Fruit fly (Drosophila melanogaster): ENCODE measurements around the gene knk.
A peak's percentile ranks its signal among the peaks of the same experiment; 100 is the strongest.

knk gene

dm6 chr3R:10134341-10134668, 8.8 kb upstream of the knk start (continued):
- no peak for TF ChIP-seq CG14965 (GFP tag; optimal IDR thresholded peaks at IDR 0.05; ENCODE audit: borderline replicate concordance)
- TF ChIP-seq sqz (GFP tag; optimal IDR thresholded peaks at IDR 0.05): no peak
- no peak for TF ChIP-seq ham (GFP tag; IDR thresholded peaks at IDR 0.05)
- no peak for TF ChIP-seq Spps (tag; optimal IDR thresholded peaks at IDR 0.05)
- no peak for TF ChIP-seq Optix (GFP tag; IDR thresholded peaks at IDR 0.05)
- TF ChIP-seq rib (GFP tag; IDR thresholded peaks at IDR 0.05): peak; percentile 76
- no peak for TF ChIP-seq wor (GFP tag; IDR thresholded peaks at IDR 0.05)
- TF ChIP-seq bcd (GFP tag; optimal IDR thresholded peaks at IDR 0.05): no peak
- peak; percentile 43 for TF ChIP-seq Fer3 (tag; optimal IDR thresholded peaks at IDR 0.05)
- TF ChIP-seq chinmo (GFP tag; IDR thresholded peaks at IDR 0.05; ENCODE audit: partially characterized antibody): 0 out of 4 replicates have a peak, but pooled peaks have one; percentile 58
- no peak for TF ChIP-seq jigr1 (GFP tag; IDR thresholded peaks at IDR 0.05)
- TF ChIP-seq ara (GFP tag; IDR thresholded peaks at IDR 0.05): no peak
- TF ChIP-seq dpn (GFP tag; optimal IDR thresholded peaks at IDR 0.05): peak; percentile 50 to 61
- no peak for TF ChIP-seq CG3726 (GFP tag; IDR thresholded peaks at IDR 0.05)
- no peak for TF ChIP-seq CG3838 (GFP tag; optimal IDR thresholded peaks at IDR 0.05)
- TF ChIP-seq Lim3 (GFP tag; IDR thresholded peaks at IDR 0.05): no peak
- TF ChIP-seq CG17361 (GFP tag; IDR thresholded peaks at IDR 0.05): no peak; the same call in 2 of the 3 replicates
- no peak for TF ChIP-seq dan (GFP tag; IDR thresholded peaks at IDR 0.05)
- TF ChIP-seq ap (GFP tag; IDR thresholded peaks at IDR 0.05): no peak
- TF ChIP-seq Lhr (GFP tag; optimal IDR thresholded peaks at IDR 0.05): peak; percentile 37
- TF ChIP-seq C15 (GFP tag; IDR thresholded peaks at IDR 0.05): no peak
- no peak for TF ChIP-seq CG6654 (GFP tag; optimal IDR thresholded peaks at IDR 0.05)
- peak; percentile 11 for TF ChIP-seq CG4424 (GFP tag; optimal IDR thresholded peaks at IDR 0.05)
- no peak for TF ChIP-seq sr (GFP tag; IDR thresholded peaks at IDR 0.05)
- peak; percentile 10 for TF ChIP-seq chn (GFP tag; optimal IDR thresholded peaks at IDR 0.05)
- TF ChIP-seq HmgD (GFP tag; optimal IDR thresholded peaks at IDR 0.05): no peak
- TF ChIP-seq crp (GFP tag; optimal IDR thresholded peaks at IDR 0.05): no peak
- TF ChIP-seq Kr (GFP tag; optimal IDR thresholded peaks at IDR 0.05): no peak
- no peak for TF ChIP-seq schlank (tag; optimal IDR thresholded peaks at IDR 0.05)
- peak in 1 of 2 experiments; percentile 13 for TF ChIP-seq bsh (GFP tag; optimal IDR thresholded peaks at IDR 0.05)
- peak; percentile 19 for TF ChIP-seq CG9797 (GFP tag; optimal IDR thresholded peaks at IDR 0.05)
- TF ChIP-seq CG9609 (GFP tag; optimal IDR thresholded peaks at IDR 0.05): no peak
- TF ChIP-seq TFAM (GFP tag; optimal IDR thresholded peaks at IDR 0.05): no peak
- peak; percentile 44 for TF ChIP-seq Dip3 (GFP tag; optimal IDR thresholded peaks at IDR 0.05)
- TF ChIP-seq E2f2 (GFP tag; IDR thresholded peaks at IDR 0.05): peak; percentile 95
- TF ChIP-seq gsb (GFP tag; IDR thresholded peaks at IDR 0.05): no peak
- no peak for TF ChIP-seq otp (GFP tag; IDR thresholded peaks at IDR 0.05)
- no peak for TF ChIP-seq CG11696 (GFP tag; IDR thresholded peaks at IDR 0.05)
- TF ChIP-seq phol (tag; optimal IDR thresholded peaks at IDR 0.05): peak; percentile 1
- peak; percentile 47 for TF ChIP-seq CG9932 (GFP tag; IDR thresholded peaks at IDR 0.05)
- TF ChIP-seq gcm2 (GFP tag; optimal IDR thresholded peaks at IDR 0.05): no peak
- TF ChIP-seq CG8281 (tag; optimal IDR thresholded peaks at IDR 0.05): no peak
- TF ChIP-seq stwl (tag; optimal IDR thresholded peaks at IDR 0.05): peak; percentile 81
- no peak for TF ChIP-seq cas (GFP tag; IDR thresholded peaks at IDR 0.05)
- TF ChIP-seq Tbp (GFP tag; optimal IDR thresholded peaks at IDR 0.05): no peak
- peak; percentile 71 for TF ChIP-seq CG15514 (GFP tag; optimal IDR thresholded peaks at IDR 0.05)
- TF ChIP-seq vnd (GFP tag; IDR thresholded peaks at IDR 0.05; ENCODE audit: partially characterized antibody): no peak
- TF ChIP-seq chif (GFP tag; optimal IDR thresholded peaks at IDR 0.05): no peak
- no peak for TF ChIP-seq Meics (GFP tag; optimal IDR thresholded peaks at IDR 0.05)
- TF ChIP-seq H2.0 (GFP tag; IDR thresholded peaks at IDR 0.05): no peak
- no peak for TF ChIP-seq CG10565 (GFP tag; optimal IDR thresholded peaks at IDR 0.05)
- TF ChIP-seq ab (GFP tag; optimal IDR thresholded peaks at IDR 0.05): no peak

All from whole organism, embryonic.